Worm (Caenorhabditis elegans) whole organism, young adult: ENCODE data around the gene mtrf-1L.
"Not testable (repeated sequence)": the region's sequence is repeated elsewhere in the genome, so short reads cannot be mapped to it uniquely, and the experiment has no call there.

Experiments used
- B0261.1 ChIP-seq: sonication (generic microtip); optimal IDR thresholded peaks from 2 replicates; lab custom pipeline; 2016; ENCODE audit warnings: mild to moderate bottlenecking, missing genetic modification characterization, moderate library complexity, missing compliant biosample characterization
- F33H1.4 ChIP-seq: fragments of 200-800 bp; sonication (Bioruptor generic); IDR thresholded peaks from 2 replicates; pipeline ENCODE4 v1.3.6; 2022; ENCODE audit warnings: missing genetic modification reagents, missing genetic modification characterization, missing compliant biosample characterization
- F37B4.10 ChIP-seq: fragments of 200-800 bp; sonication (Bioruptor generic); IDR thresholded peaks from 2 replicates; pipeline ENCODE4 v1.3.6; 2022; ENCODE audit warnings: missing genetic modification characterization, missing compliant biosample characterization
- F57A8.1 ChIP-seq: fragments of 200-800 bp; sonication (Bioruptor generic); optimal IDR thresholded peaks from 2 replicates; lab custom pipeline; 2018; ENCODE audit warnings: mild to moderate bottlenecking, missing genetic modification characterization, moderate library complexity, missing compliant biosample characterization
- K11D2.4 ChIP-seq: fragments of 200-800 bp; sonication (Bioruptor generic); IDR thresholded peaks from 2 replicates; pipeline ENCODE4 v1.3.6; 2022; ENCODE audit warnings: missing genetic modification reagents, missing genetic modification characterization, missing compliant biosample characterization
- T07F8.4 ChIP-seq: sonication (generic microtip); optimal IDR thresholded peaks from 2 replicates; lab custom pipeline; 2016; ENCODE audit warnings: mild to moderate bottlenecking, missing genetic modification characterization, moderate library complexity, missing compliant biosample characterization
- T26A5.8 ChIP-seq: sonication (generic microtip); optimal IDR thresholded peaks from 2 replicates; lab custom pipeline; 2016; ENCODE audit warnings: missing genetic modification characterization, missing compliant biosample characterization
- Y53G8AR.9 ChIP-seq: fragments of 200-800 bp; sonication (Bioruptor generic); conservative IDR thresholded peaks from 2 replicates; pipeline ENCODE4 v1.3.6; 2022; ENCODE audit warnings: missing genetic modification reagents, missing genetic modification characterization, missing compliant biosample characterization
- Y56A3A.18 ChIP-seq: fragments of 200-800 bp; sonication (Bioruptor generic); IDR thresholded peaks from 2 replicates; pipeline ENCODE4 v1.3.6; 2022; ENCODE audit warnings: missing genetic modification reagents, missing genetic modification characterization, missing compliant biosample characterization
- ZK185.1 ChIP-seq: sonication (generic microtip); optimal IDR thresholded peaks from 2 replicates; lab custom pipeline; 2016; ENCODE audit warnings: mild to moderate bottlenecking, missing genetic modification characterization, missing compliant biosample characterization; ENCODE audit not compliant: poor library complexity, severe bottlenecking
- aptf-2 ChIP-seq: fragments of 200-800 bp; sonication (Bioruptor generic); conservative IDR thresholded peaks from 2 replicates; pipeline ENCODE4 v1.3.6; 2022; ENCODE audit warnings: missing genetic modification reagents, missing genetic modification characterization, missing compliant biosample characterization
- athp-1 ChIP-seq: sonication (generic microtip); optimal IDR thresholded peaks from 2 replicates; lab custom pipeline; 2017; ENCODE audit warnings: mild to moderate bottlenecking, missing genetic modification characterization, missing compliant biosample characterization
- ccch-3 ChIP-seq: fragments of 200-800 bp; sonication (Bioruptor generic); optimal IDR thresholded peaks from 2 replicates; lab custom pipeline; 2018; ENCODE audit warnings: mild to moderate bottlenecking, missing genetic modification characterization, missing compliant biosample characterization
- cebp-2 ChIP-seq: fragments of 200-800 bp; sonication (Bioruptor generic); IDR thresholded peaks from 2 replicates; pipeline ENCODE4 v1.3.6; 2022; ENCODE audit warnings: missing genetic modification characterization, missing compliant biosample characterization
- ceh-79 ChIP-seq: sonication (generic microtip); optimal IDR thresholded peaks from 2 replicates; lab custom pipeline; 2017; ENCODE audit warnings: mild to moderate bottlenecking, missing genetic modification characterization, missing compliant biosample characterization
- egl-44 ChIP-seq: fragments of 200-800 bp; sonication (Bioruptor generic); IDR thresholded peaks from 2 replicates; pipeline ENCODE4 v1.3.6; 2022; ENCODE audit warnings: missing genetic modification reagents, missing genetic modification characterization, missing compliant biosample characterization
- gei-17 ChIP-seq: fragments of 200-800 bp; sonication (Bioruptor generic); optimal IDR thresholded peaks from 2 replicates; lab custom pipeline; 2018; ENCODE audit warnings: mild to moderate bottlenecking, missing genetic modification characterization, missing compliant biosample characterization
- him-1 ChIP-seq: sonication (generic microtip); optimal IDR thresholded peaks from 2 replicates; lab custom pipeline; 2016; ENCODE audit warnings: missing genotype, missing genetic modification reagents, missing genetic modification characterization, missing compliant biosample characterization
- hmg-1.2 ChIP-seq: fragments of 200-800 bp; sonication (Bioruptor generic); IDR thresholded peaks from 2 replicates; pipeline ENCODE4 v1.3.6; 2022; ENCODE audit warnings: missing genetic modification reagents, missing genetic modification characterization, missing compliant biosample characterization
- lin-26 ChIP-seq: fragments of 200-800 bp; sonication (Bioruptor generic); IDR thresholded peaks from 2 replicates; pipeline ENCODE4 v1.3.6; 2022; ENCODE audit warnings: missing genetic modification reagents, missing genetic modification characterization, missing compliant biosample characterization
- lin-35 ChIP-seq, 3 experiments: fragments of 150-350 bp in 2 of 3; sonication (generic microtip) in 1 of 3; optimal IDR thresholded peaks; 2 replicates each; lab custom pipeline; 2014 to 2018; ENCODE audit warnings: missing biosample characterization in 3 of 3, missing genetic modification characterization in 3 of 3, missing genetic modification reagents in 3 of 3
- lin-40 ChIP-seq: sonication (generic microtip); optimal IDR thresholded peaks from 2 replicates; lab custom pipeline; 2016; ENCODE audit warnings: missing genetic modification characterization, mild to moderate bottlenecking, missing compliant biosample characterization, missing genotype, missing genetic modification reagents
- lsl-1 ChIP-seq: fragments of 200-800 bp; sonication (Bioruptor generic); optimal IDR thresholded peaks from 2 replicates; lab custom pipeline; 2018; ENCODE audit warnings: mild to moderate bottlenecking, missing genetic modification characterization, moderate library complexity, missing compliant biosample characterization
- madf-3 ChIP-seq: fragments of 200-800 bp; sonication (Bioruptor generic); IDR thresholded peaks from 2 replicates; pipeline ENCODE4 v1.3.6; 2022; ENCODE audit warnings: missing genetic modification reagents, missing genetic modification characterization, missing compliant biosample characterization
- madf-8 ChIP-seq: fragments of 200-800 bp; sonication (Bioruptor generic); conservative IDR thresholded peaks from 2 replicates; pipeline ENCODE4 v1.3.6; 2022; ENCODE audit warnings: missing genetic modification reagents, missing genetic modification characterization, missing compliant biosample characterization
- mcd-1 ChIP-seq: fragments of 200-800 bp; sonication (Bioruptor generic); IDR thresholded peaks from 2 replicates; pipeline ENCODE4 v1.3.6; 2022; ENCODE audit warnings: missing genetic modification reagents, missing genetic modification characterization, missing compliant biosample characterization
- mel-28 ChIP-seq: sonication (generic microtip); optimal IDR thresholded peaks from 2 replicates; lab custom pipeline; 2016; ENCODE audit warnings: borderline replicate concordance, mild to moderate bottlenecking, missing genetic modification characterization, missing compliant biosample characterization
- nfya-2 ChIP-seq: fragments of 200-800 bp; sonication (Bioruptor generic); IDR thresholded peaks from 2 replicates; pipeline ENCODE4 v1.3.6; 2022; ENCODE audit warnings: missing genetic modification reagents, missing genetic modification characterization, missing compliant biosample characterization
- nfyb-1 ChIP-seq: fragments of 200-800 bp; sonication (Bioruptor generic); IDR thresholded peaks from 2 replicates; pipeline ENCODE4 v1.3.6; 2022; ENCODE audit warnings: missing genetic modification reagents, missing genetic modification characterization, missing compliant biosample characterization
- nhr-120 ChIP-seq: fragments of 200-800 bp; sonication (Bioruptor generic); IDR thresholded peaks from 2 replicates; pipeline ENCODE4 v1.3.6; 2022; ENCODE audit warnings: missing genetic modification characterization, missing compliant biosample characterization
- sdz-38 ChIP-seq: sonication (generic microtip); optimal IDR thresholded peaks from 2 replicates; lab custom pipeline; 2016; ENCODE audit warnings: missing genotype, missing genetic modification characterization, missing compliant biosample characterization
- snpc-1.3 ChIP-seq: sonication (generic microtip); optimal IDR thresholded peaks from 2 replicates; lab custom pipeline; 2017; ENCODE audit warnings: missing genetic modification characterization, mild to moderate bottlenecking, missing compliant biosample characterization, antibody characterized with exemption, moderate library complexity, missing genotype, missing genetic modification reagents; ENCODE audit not compliant: insufficient read depth
- somi-1 ChIP-seq: fragments of 200-800 bp; sonication (Bioruptor generic); optimal IDR thresholded peaks from 2 replicates; lab custom pipeline; 2018; ENCODE audit warnings: mild to moderate bottlenecking, missing genetic modification characterization, missing compliant biosample characterization
- tbp1 ChIP-seq: fragments of 200-800 bp; sonication (Bioruptor generic); optimal IDR thresholded peaks from 2 replicates; lab custom pipeline; 2018; ENCODE audit warnings: mild to moderate bottlenecking, missing genetic modification characterization, missing compliant biosample characterization
- tbx-9 ChIP-seq: sonication (generic microtip); optimal IDR thresholded peaks from 2 replicates; lab custom pipeline; 2016; ENCODE audit warnings: borderline replicate concordance, missing genetic modification characterization, inconsistent platforms, missing compliant biosample characterization
- tlf-1 ChIP-seq: fragments of 200-800 bp; sonication (Bioruptor generic); optimal IDR thresholded peaks from 2 replicates; lab custom pipeline; 2018; ENCODE audit warnings: mild to moderate bottlenecking, missing genetic modification characterization, missing compliant biosample characterization
- ztf-18 ChIP-seq: sonication (generic microtip); optimal IDR thresholded peaks from 2 replicates; lab custom pipeline; 2016; ENCODE audit warnings: missing genotype, mild to moderate bottlenecking, missing genetic modification characterization, missing compliant biosample characterization

The mtrf-1L gene

DNA sequence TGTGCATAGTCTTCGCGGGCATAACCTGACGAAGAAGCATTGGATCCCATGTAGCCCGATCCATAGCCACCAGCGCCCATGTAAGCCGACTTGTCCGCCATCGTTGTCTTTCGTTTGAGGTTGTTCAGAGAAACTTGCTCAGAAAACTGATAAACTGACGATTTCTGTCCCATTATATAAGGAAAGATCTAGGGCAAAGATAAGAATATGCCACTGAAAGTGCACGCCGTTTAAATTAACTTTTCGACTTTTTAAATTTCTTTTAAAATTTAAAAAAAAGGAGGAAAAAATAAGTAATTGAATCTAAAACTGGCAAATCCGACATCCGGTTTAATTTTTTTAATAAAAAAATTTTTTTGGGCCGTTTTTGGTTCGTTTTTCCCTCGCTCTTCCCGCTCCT, 21.3 kb upstream of the mtrf-1L start, which contains the start of gene nspd-6:
nspd-6 (minus strand) TSS at position 101 of the 400 bp plus-strand sequence.
- not testable (repeated sequence) for TF ChIP-seq nfyb-1; Y56A3A.18 (GFP tag; lab: Robert Waterston, UW); lin-40 (tag; lab: Kevin White, UChicago)

DNA sequence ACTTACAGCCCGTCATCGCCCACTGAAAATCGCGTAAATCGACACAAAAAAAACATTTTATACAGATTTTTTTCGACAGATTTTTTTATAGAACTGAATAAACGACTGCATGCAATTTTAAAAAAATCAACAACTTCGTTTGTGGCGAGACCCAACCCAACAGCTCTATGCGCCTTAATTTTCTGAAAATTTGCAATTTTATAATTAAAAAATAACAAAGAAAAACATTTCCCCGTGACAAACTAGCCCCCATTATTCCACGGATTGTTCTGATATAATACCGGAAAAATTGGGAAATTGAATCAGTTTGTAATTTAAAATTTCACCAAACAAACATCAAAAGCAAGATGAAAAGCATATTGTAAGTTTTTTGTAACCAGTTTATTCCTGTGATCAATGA, 20.9 kb upstream of the mtrf-1L start, which contains the start of gene ptp-5.1:
ptp-5.1 (plus strand) TSS at position 301 of the 400 bp plus-strand sequence.
- TF ChIP-seq T07F8.4 (tag; lab: Kevin White, UChicago), result no peak
- TF ChIP-seq B0261.1 (tag; lab: Kevin White, UChicago), result no peak
- no peak for TF ChIP-seq lin-26 (GFP tag; lab: Robert Waterston, UW)
- TF ChIP-seq lin-35 (GFP tag; optimal IDR thresholded peaks at IDR 0.05; lab: Kevin White, UChicago), result no peak
- no peak for TF ChIP-seq madf-8
- TF ChIP-seq T26A5.8 (tag; lab: Kevin White, UChicago), result no peak
- TF ChIP-seq cebp-2 (GFP tag; lab: Robert Waterston, UW), result no peak
- no peak for TF ChIP-seq ceh-79 (tag; lab: Kevin White, UChicago)
- no peak for TF ChIP-seq snpc-1.3 (tag; lab: Kevin White, UChicago)
- no peak for TF ChIP-seq lin-40 (tag; lab: Kevin White, UChicago)
- no peak for TF ChIP-seq Y53G8AR.9
- TF ChIP-seq gei-17 (GFP tag; lab: Kevin White, UChicago), result no peak
- TF ChIP-seq F33H1.4, result no peak
- TF ChIP-seq, all 124 proteins: peak for 0

DNA sequence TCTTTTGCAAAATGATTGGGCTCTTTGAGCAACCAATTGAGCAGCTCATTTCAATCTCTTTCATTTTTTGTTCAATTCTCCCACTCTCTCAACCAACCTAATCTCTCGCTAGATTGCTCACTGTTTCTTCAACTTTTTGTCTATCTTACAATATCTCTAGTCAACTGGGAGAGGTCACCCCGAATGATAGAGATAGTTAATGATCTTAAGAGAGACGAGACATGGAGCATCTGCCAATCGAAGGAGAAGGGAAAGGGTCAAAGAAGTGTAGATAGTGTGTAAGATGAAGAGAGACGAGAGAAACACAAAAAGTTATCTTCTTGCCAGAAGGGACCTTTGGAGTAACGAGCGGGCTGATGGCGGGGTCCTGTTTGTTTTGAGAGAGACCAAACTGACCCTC, 17.6 kb upstream of the mtrf-1L start:
- TF ChIP-seq F37B4.10 (GFP tag; lab: Robert Waterston, UW) (no peak), nfya-2 (GFP tag; lab: Robert Waterston, UW) (no peak), somi-1 (GFP tag; lab: Kevin White, UChicago) (no peak), aptf-2 (GFP tag; lab: Robert Waterston, UW) (peak; percentile 50; the same call in 1 of the 2 replicates), ZK185.1 (tag; lab: Kevin White, UChicago) (no peak), hmg-1.2 (GFP tag; lab: Robert Waterston, UW) (peak; percentile 38; the same call in 1 of the 2 replicates), tbx-9 (tag; lab: Kevin White, UChicago) (no peak)

DNA sequence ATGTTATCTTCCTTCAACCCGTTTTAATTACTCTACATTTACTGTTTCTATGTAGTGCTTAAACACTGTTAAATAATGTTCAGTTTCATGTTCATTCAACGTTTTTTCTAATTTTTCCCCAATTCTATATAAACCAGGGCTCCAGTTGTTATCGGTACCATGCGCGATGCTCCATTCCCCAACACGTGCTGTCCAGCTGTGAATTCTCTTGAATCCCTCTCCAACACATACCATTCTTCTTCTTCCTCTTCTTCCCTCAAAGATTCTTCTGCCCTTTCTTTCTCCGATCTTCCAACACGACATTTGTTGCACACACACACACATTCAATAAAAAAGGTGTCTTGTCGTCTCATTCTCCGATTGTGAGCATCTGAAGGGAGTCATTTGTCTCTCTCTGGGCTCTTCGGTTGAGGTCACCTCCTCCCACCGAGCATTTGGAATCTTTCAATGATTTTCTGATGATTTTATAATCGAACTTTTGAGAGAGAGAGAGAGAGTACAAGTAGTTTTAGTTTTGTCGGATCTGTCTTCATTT, 14.9 kb upstream of the mtrf-1L start:
- TF ChIP-seq gei-17 (GFP tag; lab: Kevin White, UChicago) (no peak), sdz-38 (no peak), K11D2.4 (GFP tag; lab: Robert Waterston, UW) (no peak), ztf-18 (tag; lab: Kevin White, UChicago) (no peak), ccch-3 (GFP tag; lab: Kevin White, UChicago) (no peak), mel-28 (tag; lab: Kevin White, UChicago) (no peak), tlf-1 (GFP tag; lab: Kevin White, UChicago) (no peak), nhr-120 (no peak)

DNA sequence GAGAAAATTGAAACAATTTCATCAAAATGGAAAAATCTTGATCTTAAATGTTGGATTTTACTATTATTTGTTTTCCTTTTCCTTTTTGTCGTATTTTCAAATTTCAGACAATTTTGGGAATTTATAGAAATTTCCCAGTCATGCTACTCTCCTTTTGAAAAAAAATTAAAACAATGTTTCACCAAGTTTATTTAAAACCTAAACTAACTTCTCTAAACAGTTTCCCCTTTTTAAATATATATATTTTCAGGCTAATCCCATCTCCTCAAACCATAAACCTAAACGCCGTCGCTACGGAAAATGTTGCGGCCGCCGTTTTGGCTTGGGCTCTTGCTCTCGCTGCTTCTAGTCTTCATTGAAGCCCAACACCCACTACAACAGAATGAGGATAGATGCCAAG, 13.9 kb upstream of the mtrf-1L start, which contains the start of gene lam-1:
lam-1 (plus strand) TSS at position 301 of the 400 bp plus-strand sequence.
- no peak for TF ChIP-seq him-1 (tag; lab: Kevin White, UChicago)
- no peak for TF ChIP-seq egl-44 (GFP tag; lab: Robert Waterston, UW)
- no peak for TF ChIP-seq athp-1 (tag; lab: Kevin White, UChicago)
- no peak for TF ChIP-seq F57A8.1 (GFP tag; lab: Kevin White, UChicago)
- TF ChIP-seq mcd-1 (GFP tag; lab: Robert Waterston, UW), result no peak
- TF ChIP-seq tbp1 (GFP tag; lab: Kevin White, UChicago), result no peak
- no peak for TF ChIP-seq madf-3 (GFP tag; lab: Robert Waterston, UW)
- no peak for TF ChIP-seq lsl-1
